Fruit fly (Drosophila melanogaster): ENCODE measurements around the gene CG6761.

DNA sequence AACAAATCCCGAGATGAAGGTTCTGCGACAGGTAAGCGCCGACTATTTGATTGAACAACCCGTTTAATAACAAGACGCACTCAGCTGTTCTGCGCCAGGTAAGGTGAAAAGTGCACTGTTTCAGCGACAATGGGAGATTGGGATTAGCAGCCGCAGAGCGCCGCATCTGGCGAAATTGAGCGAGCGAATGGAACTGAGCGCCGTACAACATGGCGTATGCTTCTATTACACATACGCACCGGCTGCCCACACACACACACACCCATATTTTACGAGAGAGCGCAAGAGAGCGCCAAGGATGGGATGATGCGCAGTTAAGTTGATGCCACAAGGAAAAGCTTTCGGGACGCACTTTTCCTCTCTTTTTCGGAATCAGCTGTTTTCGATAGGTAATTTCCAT lies 8.2 kb downstream of the CG6761 start:
- TF ChIP-seq CG9948 (tag; optimal IDR thresholded peaks at IDR 0.05) = no peak
- TF ChIP-seq fd96Ca (GFP tag; IDR thresholded peaks at IDR 0.05) = no peak
- no peak for TF ChIP-seq Ets98B (GFP tag; IDR thresholded peaks at IDR 0.05)

All from whole organism, pupa.